Worm (Caenorhabditis elegans): ENCODE results near the gene cid-1.

DNA sequence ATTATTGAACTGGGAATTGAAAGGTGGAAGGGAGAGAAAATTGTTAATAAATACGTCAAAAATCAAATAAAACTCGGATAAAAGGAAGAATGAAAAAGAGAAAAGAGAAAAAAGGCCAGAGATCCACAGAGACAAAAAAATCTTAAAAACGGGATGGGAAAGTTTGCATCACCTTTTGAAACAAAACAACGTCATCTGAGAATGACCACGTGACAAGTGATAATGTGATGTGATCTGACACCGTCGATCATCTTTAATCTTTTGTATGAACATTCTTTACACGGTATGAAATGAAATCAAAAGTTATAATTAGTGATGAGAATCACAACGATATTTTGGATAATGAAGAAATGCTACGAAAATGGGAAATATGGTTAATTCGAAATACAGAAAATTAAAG lies 8.0 kb upstream of the cid-1 start:
- TF ChIP-seq sem-4 (tag; optimal IDR thresholded peaks at IDR 0.05), result no peak
- no peak for TF ChIP-seq nhr-237 (tag; optimal IDR thresholded peaks at IDR 0.05)
- TF ChIP-seq aly-2 (tag; optimal IDR thresholded peaks at IDR 0.05), result no peak
- no peak for TF ChIP-seq nhr-21 (tag; optimal IDR thresholded peaks at IDR 0.05)

Data from whole organism, L2 larva.